Worm (Caenorhabditis elegans): Measurements from ENCODE around the gene acp-4.

ce11 chrII:8388001-8388513, 46.8 kb downstream of the acp-4 start, which contains the start of gene drd-1:
- no peak for TF ChIP-seq unc-62 (GFP tag; optimal IDR thresholded peaks at IDR 0.05)
- no peak for TF ChIP-seq drap-1 (GFP tag; optimal IDR thresholded peaks at IDR 0.05)
- no peak for TF ChIP-seq elt-1 (tag; optimal IDR thresholded peaks at IDR 0.05; ENCODE audit: borderline replicate concordance, insufficient read depth)
- TF ChIP-seq elt-3 (tag; optimal IDR thresholded peaks at IDR 0.05), result no peak
- no peak for TF ChIP-seq mls-2 (tag; optimal IDR thresholded peaks at IDR 0.05)
- no peak for TF ChIP-seq nhr-12 (tag; optimal IDR thresholded peaks at IDR 0.05)
- TF ChIP-seq pha-4 (tag; optimal IDR thresholded peaks at IDR 0.05), result no peak
- no peak for TF ChIP-seq ces-1 (GFP tag; optimal IDR thresholded peaks at IDR 0.05)
- TF ChIP-seq lin-13 (tag; optimal IDR thresholded peaks at IDR 0.05), result no peak

All from whole organism, mixed stage, embryonic.